Fruit fly (Drosophila melanogaster) whole organism, wandering third instar larva: ENCODE data around the gene Pkd2.

Experiments used
- Dfd ChIP-seq: fragments of >200 bp; optimal IDR thresholded peaks from 2 replicates; lab custom pipeline; 2017; ENCODE audit warnings: missing biosample characterization, missing genetic modification characterization
- Vsx2 ChIP-seq: fragments of 200-300, 225-300 bp; sonication (Bioruptor generic); optimal IDR thresholded peaks from 2 replicates; lab custom pipeline; 2018; ENCODE audit warnings: missing biosample characterization, missing genetic modification characterization; ENCODE audit not compliant: partially characterized antibody
- fru ChIP-seq: fragments of 200-800 bp; sonication (Bioruptor generic); optimal IDR thresholded peaks from 3 replicates; lab custom pipeline; 2016; ENCODE audit warnings: missing biosample characterization, mild to moderate bottlenecking, missing genetic modification characterization
- h ChIP-seq: fragments of 200-800 bp; sonication (Bioruptor generic); optimal IDR thresholded peaks from 3 replicates; lab custom pipeline; 2016; ENCODE audit warnings: missing biosample characterization, mild to moderate bottlenecking, missing genetic modification characterization

- no peak for TF ChIP-seq fru (GFP tag; lab: Kevin White, UChicago)
- TF ChIP-seq h, result no peak
- no peak for TF ChIP-seq Vsx2 (GFP tag; lab: Kevin White, UChicago)
- no peak for TF ChIP-seq Dfd
Observed at dm6 chr2L:12430792-12431191, 32.7 kb downstream of the Pkd2 start, which contains the start of gene CG5435.
